Worm (Caenorhabditis elegans) whole organism, late embryonic: ENCODE data around the gene nhr-125.

ENCODE experiments used
- C08G9.2 ChIP-seq: sonication (generic microtip); optimal IDR thresholded peaks from 2 replicates; lab custom pipeline; 2016; ENCODE audit warnings: mild to moderate bottlenecking, missing genetic modification characterization, moderate library complexity, missing compliant biosample characterization
- elt-4 ChIP-seq: sonication (generic microtip); optimal IDR thresholded peaks from 2 replicates; lab custom pipeline; 2016; ENCODE audit warnings: missing genetic modification characterization, missing compliant biosample characterization
- hlh-6 ChIP-seq: sonication (generic microtip); optimal IDR thresholded peaks from 2 replicates; lab custom pipeline; 2016; ENCODE audit warnings: missing genotype, missing genetic modification characterization, missing compliant biosample characterization
- nhr-11 ChIP-seq: fragments of 150-350 bp; optimal IDR thresholded peaks from 2 replicates; lab custom pipeline; 2014; ENCODE audit warnings: missing biosample characterization, missing genetic modification characterization
- pag-3 ChIP-seq: sonication (generic microtip); optimal IDR thresholded peaks from 2 replicates; lab custom pipeline; 2016; ENCODE audit warnings: missing compliant biosample characterization, missing genetic modification characterization, borderline replicate concordance
- pha-4 ChIP-seq: fragments of 150-350 bp; optimal IDR thresholded peaks from 2 replicates; lab custom pipeline; 2018; ENCODE audit warnings: missing biosample characterization, missing genetic modification reagents, missing genetic modification characterization
- pqm-1 ChIP-seq: sonication (generic microtip); optimal IDR thresholded peaks from 2 replicates; lab custom pipeline; 2016; ENCODE audit warnings: missing genetic modification characterization, missing compliant biosample characterization
- rnt-1 ChIP-seq: sonication (generic microtip); optimal IDR thresholded peaks from 2 replicates; lab custom pipeline; 2016; ENCODE audit warnings: missing genetic modification characterization, missing compliant biosample characterization
- ttx-3 ChIP-seq: sonication (generic microtip); optimal IDR thresholded peaks from 2 replicates; lab custom pipeline; 2016; ENCODE audit warnings: missing genetic modification reagents, missing genetic modification characterization, missing compliant biosample characterization
- unc-3 ChIP-seq, 2 experiments: fragments of 200-800 bp in 1 of 2; sonication (Bioruptor generic) in 1 of 2; sonication (generic microtip) in 1 of 2; conservative IDR thresholded peaks in 1 of 2; optimal IDR thresholded peaks in 1 of 2; 2 replicates each; pipeline versions ENCODE4 v1.3.6 to Lab custom; 2016 to 2022; ENCODE audit warnings: missing compliant biosample characterization in 2 of 2, missing genetic modification characterization in 2 of 2, missing genetic modification reagents in 1 of 2
- unc-86 ChIP-seq: sonication (generic microtip); optimal IDR thresholded peaks from 2 replicates; lab custom pipeline; 2016; ENCODE audit warnings: missing genetic modification characterization, missing compliant biosample characterization

- no peak for TF ChIP-seq unc-86 (tag; lab: Kevin White, UChicago)
- TF ChIP-seq C08G9.2 (tag; lab: Kevin White, UChicago): no peak
- TF ChIP-seq hlh-6: no peak
- no peak for TF ChIP-seq pha-4 (tag; lab: Kevin White, UChicago)
- no peak for TF ChIP-seq elt-4 (tag; lab: Kevin White, UChicago)
- TF ChIP-seq pqm-1 (tag; lab: Kevin White, UChicago): no peak
- TF ChIP-seq pag-3 (tag; lab: Kevin White, UChicago): no peak
- no peak for TF ChIP-seq unc-3 (GFP tag; conservative IDR thresholded peaks at IDR 0.05; lab: Robert Waterston, UW)
- no peak for TF ChIP-seq unc-3 (tag; optimal IDR thresholded peaks at IDR 0.05; lab: Kevin White, UChicago)
- TF ChIP-seq ttx-3 (tag; lab: Kevin White, UChicago): no peak
- TF ChIP-seq rnt-1 (tag; lab: Kevin White, UChicago): no peak
- no peak for TF ChIP-seq nhr-11 (tag; lab: Kevin White, UChicago)
Observed at ce11 chrV:4364517-4364916, 39.2 kb upstream of the nhr-125 start, which contains the start of gene grl-13.
